Worm (Caenorhabditis elegans) whole organism, L1 larva: Measurements from ENCODE around the gene spcs-2.

Source experiments
- C16A3.4 ChIP-seq: fragments of 150-350 bp; optimal IDR thresholded peaks from 2 replicates; lab custom pipeline; 2014; ENCODE audit warnings: missing biosample characterization, missing genetic modification characterization
- C34B4.2 ChIP-seq: sonication (generic microtip); optimal IDR thresholded peaks from 2 replicates; lab custom pipeline; 2017; ENCODE audit warnings: mild to moderate bottlenecking, missing genetic modification characterization, missing compliant biosample characterization
- Y116A8C.19 ChIP-seq: sonication (generic microtip); optimal IDR thresholded peaks from 2 replicates; lab custom pipeline; 2016; ENCODE audit warnings: missing compliant biosample characterization, missing genetic modification characterization, borderline replicate concordance
- aha-1 ChIP-seq: fragments of 150-350 bp; optimal IDR thresholded peaks from 2 replicates; lab custom pipeline; 2014; ENCODE audit warnings: missing biosample characterization, missing genetic modification characterization
- blmp-1 ChIP-seq: fragments of 150-350 bp; optimal IDR thresholded peaks from 2 replicates; lab custom pipeline; 2014; ENCODE audit warnings: missing biosample characterization, missing genetic modification characterization
- ceh-82 ChIP-seq, 3 experiments: fragments of 150-350 bp in 1 of 3; sonication (generic microtip) in 2 of 3; optimal IDR thresholded peaks; 2 replicates each; lab custom pipeline; 2014 to 2017; ENCODE audit warnings: missing biosample characterization in 3 of 3, missing genetic modification characterization in 3 of 3
- ceh-90 ChIP-seq: sonication (generic microtip); optimal IDR thresholded peaks from 2 replicates; lab custom pipeline; 2016; ENCODE audit warnings: missing genetic modification characterization, missing compliant biosample characterization
- dpl-1 ChIP-seq, 3 experiments: fragments of 150-350 bp in 2 of 3; sonication (generic microtip) in 1 of 3; optimal IDR thresholded peaks; 2 replicates each; lab custom pipeline; 2014 to 2017; ENCODE audit warnings: missing biosample characterization in 3 of 3, missing genetic modification characterization in 3 of 3, missing genetic modification reagents in 3 of 3
- dsc-1 ChIP-seq: sonication (generic microtip); optimal IDR thresholded peaks from 2 replicates; lab custom pipeline; 2016; ENCODE audit warnings: mild to moderate bottlenecking, missing genetic modification characterization, missing compliant biosample characterization
- efl-1 ChIP-seq, 4 experiments: fragments of 150-350 bp; optimal IDR thresholded peaks in 3 of 4; peaks in 1 of 4; 1 replicate in 1 of 4; 2 replicates in 3 of 4; lab custom pipeline; 2014; ENCODE audit warnings: missing biosample characterization in 2 of 4, missing genetic modification characterization in 2 of 4, missing genetic modification reagents in 2 of 4
- egl-27 ChIP-seq, 2 experiments: fragments of 150-350 bp in 1 of 2; sonication (generic microtip); optimal IDR thresholded peaks; 3 replicates each; lab custom pipeline; 2017 to 2018; ENCODE audit warnings: missing biosample characterization in 2 of 2, missing genetic modification characterization in 2 of 2, missing genetic modification reagents in 2 of 2
- elt-2 ChIP-seq: sonication (generic microtip); optimal IDR thresholded peaks from 2 replicates; lab custom pipeline; 2016; ENCODE audit warnings: missing genetic modification characterization, mild to moderate bottlenecking, inconsistent platforms, missing compliant biosample characterization, missing genetic modification reagents
- elt-3 ChIP-seq, 6 experiments: fragments of 150-350 bp in 1 of 6; sonication (generic microtip); optimal IDR thresholded peaks; 2 replicates each; lab custom pipeline; 2017 to 2018; ENCODE audit warnings: missing biosample characterization in 6 of 6, missing genetic modification characterization in 6 of 6, inconsistent platforms in 1 of 6
- fkh-4 ChIP-seq: sonication (generic microtip); optimal IDR thresholded peaks from 2 replicates; lab custom pipeline; 2016; ENCODE audit warnings: missing compliant biosample characterization, missing genetic modification characterization, borderline replicate concordance
- fos-1 ChIP-seq: fragments of 150-350 bp; optimal IDR thresholded peaks from 2 replicates; lab custom pipeline; 2014; ENCODE audit warnings: missing biosample characterization, missing genetic modification characterization
- hpl-2 ChIP-seq: fragments of 150-350 bp; optimal IDR thresholded peaks from 2 replicates; lab custom pipeline; 2014; ENCODE audit warnings: missing biosample characterization, missing genetic modification reagents, missing genetic modification characterization
- jun-1 ChIP-seq: fragments of 150-350 bp; optimal IDR thresholded peaks from 2 replicates; lab custom pipeline; 2014; ENCODE audit warnings: missing biosample characterization, missing genetic modification reagents, missing genetic modification characterization
- lin-13 ChIP-seq: fragments of 150-350 bp; optimal IDR thresholded peaks from 2 replicates; lab custom pipeline; 2014; ENCODE audit warnings: missing biosample characterization, missing genetic modification reagents, missing genetic modification characterization
- lin-14 ChIP-seq: fragments of 200-800 bp; sonication (Bioruptor generic); optimal IDR thresholded peaks from 2 replicates; lab custom pipeline; 2018; ENCODE audit warnings: mild to moderate bottlenecking, missing genetic modification characterization, moderate library complexity, missing compliant biosample characterization
- lin-15B ChIP-seq: fragments of 150-350 bp; sonication (generic microtip); optimal IDR thresholded peaks from 3 replicates; lab custom pipeline; 2014; ENCODE audit warnings: missing biosample characterization, missing genetic modification characterization
- lin-35 ChIP-seq, 2 experiments: fragments of 150-350 bp; optimal IDR thresholded peaks; 2 replicates each; lab custom pipeline; 2014; ENCODE audit warnings: missing biosample characterization in 2 of 2, missing genetic modification characterization in 2 of 2, missing genetic modification reagents in 2 of 2
- lin-39 ChIP-seq: fragments of 150-350 bp; optimal IDR thresholded peaks from 2 replicates; lab custom pipeline; 2014; ENCODE audit warnings: missing biosample characterization, missing genetic modification reagents, missing genetic modification characterization
- lir-3 ChIP-seq: sonication (generic microtip); optimal IDR thresholded peaks from 2 replicates; lab custom pipeline; 2016; ENCODE audit warnings: mild to moderate bottlenecking, missing genetic modification characterization, moderate library complexity, missing compliant biosample characterization; ENCODE audit not compliant: poor library complexity
- mab-9 ChIP-seq: fragments of 200-800 bp; sonication (Bioruptor generic); IDR thresholded peaks from 2 replicates; pipeline ENCODE4 v1.3.6; 2022; ENCODE audit warnings: missing genetic modification reagents, missing genetic modification characterization, missing compliant biosample characterization
- mef-2 ChIP-seq: fragments of 150-350 bp; optimal IDR thresholded peaks from 2 replicates; lab custom pipeline; 2014; ENCODE audit warnings: missing biosample characterization, missing genetic modification characterization
- mep-1 ChIP-seq: fragments of 150-350 bp; optimal IDR thresholded peaks from 2 replicates; lab custom pipeline; 2014; ENCODE audit warnings: missing biosample characterization, missing genetic modification characterization
- nhr-19 ChIP-seq: fragments of 200-800 bp; sonication (Bioruptor generic); conservative IDR thresholded peaks from 2 replicates; pipeline ENCODE4 v1.3.6; 2022; ENCODE audit warnings: missing genetic modification characterization, missing compliant biosample characterization
- nhr-237 ChIP-seq: fragments of 150-350 bp; optimal IDR thresholded peaks from 2 replicates; lab custom pipeline; 2014; ENCODE audit warnings: missing biosample characterization, missing genetic modification characterization
- nhr-71 ChIP-seq: sonication (generic microtip); optimal IDR thresholded peaks from 2 replicates; lab custom pipeline; 2016; ENCODE audit warnings: mild to moderate bottlenecking, missing genetic modification characterization, moderate library complexity, missing compliant biosample characterization
- nhr-76 ChIP-seq: sonication (generic microtip); optimal IDR thresholded peaks from 2 replicates; lab custom pipeline; 2017; ENCODE audit warnings: missing biosample characterization, missing genetic modification characterization
- nhr-84 ChIP-seq: sonication (generic microtip); optimal IDR thresholded peaks from 2 replicates; lab custom pipeline; 2017; ENCODE audit warnings: missing biosample characterization, missing genetic modification characterization
- nhr-85 ChIP-seq: sonication (generic microtip); peaks from one replicate; lab custom pipeline; 2016; ENCODE audit warnings: missing genetic modification characterization, inconsistent platforms, missing compliant biosample characterization
- pqm-1 ChIP-seq: sonication (generic microtip); optimal IDR thresholded peaks from 3 replicates; lab custom pipeline; 2017; ENCODE audit warnings: missing biosample characterization, missing genetic modification characterization
- skn-1 ChIP-seq: fragments of 150-350 bp; optimal IDR thresholded peaks from 2 replicates; lab custom pipeline; 2014; ENCODE audit warnings: missing biosample characterization, missing genetic modification characterization
- snpc-4 ChIP-seq: fragments of 150-350 bp; optimal IDR thresholded peaks from 2 replicates; lab custom pipeline; 2014; ENCODE audit warnings: missing biosample characterization, missing genetic modification characterization
- snu-23 ChIP-seq: sonication (generic microtip); optimal IDR thresholded peaks from 2 replicates; lab custom pipeline; 2016; ENCODE audit warnings: missing genetic modification characterization, missing compliant biosample characterization
- sox-4 ChIP-seq: sonication (generic microtip); optimal IDR thresholded peaks from 2 replicates; lab custom pipeline; 2016; ENCODE audit warnings: missing genetic modification characterization, missing compliant biosample characterization
- sptf-1 ChIP-seq: fragments of 150-350 bp; optimal IDR thresholded peaks from 2 replicates; lab custom pipeline; 2014; ENCODE audit warnings: missing biosample characterization, missing genetic modification characterization
- sup-37 ChIP-seq: fragments of 200-800 bp; sonication (Bioruptor generic); optimal IDR thresholded peaks from 2 replicates; lab custom pipeline; 2018; ENCODE audit warnings: mild to moderate bottlenecking, missing genetic modification characterization, missing compliant biosample characterization
- unc-62 ChIP-seq: fragments of 150-350 bp; optimal IDR thresholded peaks from 2 replicates; lab custom pipeline; 2014; ENCODE audit warnings: missing biosample characterization, missing genetic modification reagents, missing genetic modification characterization
- unc-98 ChIP-seq: fragments of 200-800 bp; sonication (Bioruptor generic); IDR thresholded peaks from 2 replicates; pipeline ENCODE4 v1.3.6; 2022; ENCODE audit warnings: missing genetic modification characterization, missing compliant biosample characterization
- xbp-1 ChIP-seq: sonication (generic microtip); optimal IDR thresholded peaks from 2 replicates; lab custom pipeline; 2016; ENCODE audit warnings: missing genetic modification characterization, missing compliant biosample characterization
- zag-1 ChIP-seq: fragments of 150-350 bp; optimal IDR thresholded peaks from 2 replicates; lab custom pipeline; 2014; ENCODE audit warnings: missing biosample characterization, missing genetic modification characterization
- zip-4 ChIP-seq: fragments of 200-800 bp; sonication (Bioruptor generic); optimal IDR thresholded peaks from 2 replicates; lab custom pipeline; 2018; ENCODE audit warnings: mild to moderate bottlenecking, missing genetic modification characterization, moderate library complexity, missing compliant biosample characterization

The spcs-2 gene

DNA sequence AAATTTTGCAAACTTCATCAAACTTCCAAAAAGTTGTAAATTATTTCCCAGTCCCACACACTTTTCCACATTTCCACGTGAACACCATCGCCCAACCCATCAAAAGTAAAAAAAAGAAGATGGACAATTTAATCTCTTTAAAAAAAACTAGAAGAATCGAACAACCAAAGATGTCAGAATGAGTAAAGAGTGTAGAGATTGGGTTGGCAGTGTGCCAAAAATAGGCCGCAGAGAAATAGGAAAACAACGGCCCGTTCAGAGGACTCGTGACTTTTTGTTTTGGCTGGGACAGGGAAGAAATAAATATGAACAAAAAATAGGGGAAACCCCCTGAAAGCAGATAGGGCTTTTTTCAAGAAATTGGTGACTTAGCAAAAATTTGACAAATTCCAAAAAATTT, 32.0 kb upstream of the spcs-2 start (continued):
- TF ChIP-seq dpl-1 (GFP tag; optimal IDR thresholded peaks at IDR 0.05; lab: Kevin White, UChicago) (no peak), mef-2 (tag; lab: Kevin White, UChicago) (no peak), snpc-4 (tag; lab: Kevin White, UChicago) (no peak), C16A3.4 (tag; lab: Kevin White, UChicago) (no peak), aha-1 (tag; lab: Kevin White, UChicago) (no peak), nhr-84 (tag; lab: Kevin White, UChicago) (no peak), dsc-1 (tag; lab: Kevin White, UChicago) (no peak), hpl-2 (GFP tag; lab: Kevin White, UChicago) (no peak), lin-13 (GFP tag; lab: Kevin White, UChicago) (no peak), fkh-4 (tag; lab: Kevin White, UChicago) (no peak), nhr-85 (tag; lab: Kevin White, UChicago) (peak; percentile 89), unc-98 (GFP tag; lab: Robert Waterston, UW) (no peak), lir-3 (no peak), skn-1 (tag; lab: Kevin White, UChicago) (no peak), lin-35 (GFP tag; optimal IDR thresholded peaks at IDR 0.05; lab: Kevin White, UChicago) (peak in 1 of 2 experiments; percentile 28), blmp-1 (tag; lab: Kevin White, UChicago) (peak; percentile 19), mab-9 (GFP tag; lab: Robert Waterston, UW) (no peak), unc-62 (no peak), sox-4 (tag; lab: Kevin White, UChicago) (no peak), lin-14 (GFP tag; lab: Kevin White, UChicago) (peak; percentile 31), nhr-19 (GFP tag; lab: Robert Waterston, UW) (no peak), sup-37 (GFP tag; lab: Kevin White, UChicago) (no peak), C34B4.2 (tag; lab: Kevin White, UChicago) (no peak), egl-27 (tag; optimal IDR thresholded peaks at IDR 0.05; lab: Kevin White, UChicago) (no peak), pqm-1 (tag; lab: Kevin White, UChicago) (no peak), zip-4 (GFP tag; lab: Kevin White, UChicago) (no peak), nhr-237 (no peak), ceh-82 (tag; optimal IDR thresholded peaks at IDR 0.05; lab: Kevin White, UChicago) (no peak), nhr-76 (tag; lab: Kevin White, UChicago) (no peak), sptf-1 (no peak), ceh-90 (tag; lab: Kevin White, UChicago) (no peak)
- TF ChIP-seq, all 84 proteins: peak for 12

DNA sequence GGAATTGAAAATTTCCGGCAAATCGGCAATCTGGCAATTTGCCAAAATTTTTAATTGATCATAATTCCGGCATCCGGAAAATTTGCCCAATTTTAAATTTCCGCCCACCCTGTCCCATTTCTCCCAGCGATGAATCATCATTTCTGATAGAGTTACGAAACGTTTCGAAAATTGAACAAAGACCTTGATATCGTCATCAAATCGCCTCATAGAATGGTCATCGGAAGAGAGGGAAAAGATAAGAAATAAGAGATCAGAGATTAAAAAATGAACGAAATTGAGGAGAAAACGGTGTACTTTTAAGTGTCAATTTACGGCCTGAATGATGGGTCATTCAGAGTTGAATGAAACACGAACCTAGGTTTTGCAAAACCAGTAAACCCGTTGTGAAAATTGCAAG, 27.2 kb upstream of the spcs-2 start:
- TF ChIP-seq elt-3 (tag; optimal IDR thresholded peaks at IDR 0.05; lab: Kevin White, UChicago) (peak in 4 of 6 experiments; percentile 52 to 87 (median 76)), efl-1 (optimal IDR thresholded peaks at IDR 0.05; lab: Kevin White, UChicago) (no peak), efl-1 (GFP tag; optimal IDR thresholded peaks at IDR 0.05 in 1 of 2; lab: Kevin White, UChicago) (peak; percentile 14 to 64), lin-39 (tag; lab: Kevin White, UChicago) (no peak), snu-23 (GFP tag; lab: Kevin White, UChicago) (peak; percentile 11), blmp-1 (tag; lab: Kevin White, UChicago) (peak; percentile 59), skn-1 (tag; lab: Kevin White, UChicago) (peak; percentile 28), jun-1 (tag; lab: Kevin White, UChicago) (no peak), lin-14 (GFP tag; lab: Kevin White, UChicago) (peak; percentile 57), Y116A8C.19 (tag; lab: Kevin White, UChicago) (no peak), elt-2 (tag; lab: Kevin White, UChicago) (no peak), dpl-1 (GFP tag; optimal IDR thresholded peaks at IDR 0.05; lab: Kevin White, UChicago) (peak in 2 of 3 experiments; percentile 2 to 33), lin-15B (tag; lab: Kevin White, UChicago) (no peak), zag-1 (no peak), nhr-85 (tag; lab: Kevin White, UChicago) (peak; percentile 92), nhr-71 (peak; percentile 4), fos-1 (tag; lab: Kevin White, UChicago) (peak; percentile 56), xbp-1 (tag; lab: Kevin White, UChicago) (no peak), nhr-237 (no peak), mep-1 (peak; percentile 36)
